Fruit fly (Drosophila melanogaster) whole organism, embryonic: Measurements from ENCODE around the gene CG4297.

Experiments
- Aef1 ChIP-seq: fragments of 200-800 bp; sonication (Bioruptor generic); IDR thresholded peaks from 3 replicates; pipeline ENCODE4 v1.3.6; 2022; ENCODE audit warnings: missing biosample characterization, missing genetic modification characterization
- Atf6 ChIP-seq: fragments of 200-800 bp; sonication (Bioruptor generic); IDR thresholded peaks from 2 replicates; pipeline ENCODE4 v1.3.6; 2022; ENCODE audit warnings: missing biosample characterization, missing genetic modification characterization
- Blimp-1 ChIP-seq: fragments of 200-800 bp; sonication (Bioruptor generic); optimal IDR thresholded peaks from 3 replicates; lab custom pipeline; 2018; ENCODE audit warnings: missing biosample characterization, missing genetic modification characterization, mild to moderate bottlenecking, moderate library complexity, missing genetic modification reagents
- Bteb2 ChIP-seq: fragments of 200-800 bp; sonication (Bioruptor generic); optimal IDR thresholded peaks from 2 replicates; lab custom pipeline; 2016; ENCODE audit warnings: missing biosample characterization, missing genetic modification characterization
- CG10267 ChIP-seq: fragments of 200-800 bp; sonication (Bioruptor generic); optimal IDR thresholded peaks from 2 replicates; lab custom pipeline; 2018; ENCODE audit warnings: missing biosample characterization, mild to moderate bottlenecking, missing genetic modification characterization, moderate library complexity
- CG10462 ChIP-seq: fragments of 200-800 bp; sonication (Bioruptor generic); optimal IDR thresholded peaks from 2 replicates; lab custom pipeline; 2016; ENCODE audit warnings: missing biosample characterization, missing genetic modification characterization
- CG12219 ChIP-seq: fragments of 200-800 bp; sonication (Bioruptor generic); optimal IDR thresholded peaks from 3 replicates; lab custom pipeline; 2018; ENCODE audit warnings: missing biosample characterization, mild to moderate bottlenecking, missing genetic modification characterization
- CG15011 ChIP-seq: fragments of 200-800 bp; sonication (Bioruptor generic); optimal IDR thresholded peaks from 3 replicates; lab custom pipeline; 2018; ENCODE audit warnings: missing biosample characterization, mild to moderate bottlenecking, missing genetic modification characterization
- CG16813 ChIP-seq: fragments of 200-800 bp; sonication (Bioruptor generic); IDR thresholded peaks from 3 replicates; pipeline ENCODE4 v1.3.6; 2022; ENCODE audit warnings: missing biosample characterization, missing genetic modification characterization; ENCODE audit not compliant: partially characterized antibody
- CG2678 ChIP-seq: fragments of 200-800 bp; sonication (Bioruptor generic); optimal IDR thresholded peaks from 3 replicates; lab custom pipeline; 2019; ENCODE audit warnings: missing biosample characterization, mild to moderate bottlenecking, missing genetic modification characterization, moderate library complexity
- CG31224 ChIP-seq: fragments of 200-800 bp; sonication (Bioruptor generic); IDR thresholded peaks from 2 replicates; pipeline ENCODE4 v1.3.6; 2022; ENCODE audit warnings: missing biosample characterization, missing genetic modification characterization
- CG31441 ChIP-seq: fragments of 200-800 bp; sonication (Bioruptor generic); IDR thresholded peaks from 2 replicates; pipeline ENCODE4 v1.3.6; 2022; ENCODE audit warnings: missing biosample characterization, missing genetic modification characterization
- CG32532 ChIP-seq: fragments of 200-800 bp; sonication (Bioruptor generic); IDR thresholded peaks from 2 replicates; pipeline ENCODE4 v1.3.6; 2022; ENCODE audit warnings: missing biosample characterization, missing genetic modification characterization
- CG33213 ChIP-seq: fragments of 200-800 bp; sonication (Bioruptor generic); optimal IDR thresholded peaks from 3 replicates; lab custom pipeline; 2016; ENCODE audit warnings: missing biosample characterization, missing genetic modification characterization
- CG4328 ChIP-seq: fragments of 200-800 bp; sonication (Bioruptor generic); optimal IDR thresholded peaks from 3 replicates; lab custom pipeline; 2017; ENCODE audit warnings: missing biosample characterization, missing genetic modification reagents, missing genetic modification characterization
- CG4404 ChIP-seq: fragments of 200-800 bp; sonication (Bioruptor generic); IDR thresholded peaks from 2 replicates; pipeline ENCODE4 v1.3.6; 2022; ENCODE audit warnings: missing biosample characterization, missing genetic modification characterization
- CG5953 ChIP-seq: fragments of 200-800 bp; sonication (Bioruptor generic); IDR thresholded peaks from 2 replicates; pipeline ENCODE4 v1.3.6; 2022; ENCODE audit warnings: missing biosample characterization, missing genetic modification characterization
- CG6765 ChIP-seq: fragments of 200-800 bp; sonication (Bioruptor generic); optimal IDR thresholded peaks from 3 replicates; lab custom pipeline; 2017; ENCODE audit warnings: missing biosample characterization, mild to moderate bottlenecking, missing genetic modification characterization
- CG8359 ChIP-seq: fragments of 200-800 bp; sonication (Bioruptor generic); optimal IDR thresholded peaks from 2 replicates; lab custom pipeline; 2017; ENCODE audit warnings: missing biosample characterization, mild to moderate bottlenecking, missing genetic modification characterization, borderline replicate concordance
- CG9215 ChIP-seq: fragments of 200-800 bp; sonication (Bioruptor generic); IDR thresholded peaks from 2 replicates; pipeline ENCODE4 v1.3.6; 2022; ENCODE audit warnings: missing biosample characterization, missing genetic modification characterization
- Camta ChIP-seq: fragments of 200-800 bp; sonication (Bioruptor generic); optimal IDR thresholded peaks from 2 replicates; lab custom pipeline; 2016; ENCODE audit warnings: missing biosample characterization, missing genetic modification characterization
- Dp ChIP-seq: fragments of 200-800 bp; sonication (Bioruptor generic); optimal IDR thresholded peaks from 2 replicates; lab custom pipeline; 2018; ENCODE audit warnings: missing biosample characterization, mild to moderate bottlenecking, missing genetic modification characterization, moderate library complexity
- Lpt ChIP-seq: fragments of >200 bp; optimal IDR thresholded peaks from 2 replicates; lab custom pipeline; 2018; ENCODE audit warnings: missing biosample characterization, missing genetic modification characterization
- Mad ChIP-seq: fragments of 200-800 bp; sonication (Bioruptor generic); optimal IDR thresholded peaks from 2 replicates; lab custom pipeline; 2016; ENCODE audit warnings: missing biosample characterization, missing genetic modification characterization
- Optix ChIP-seq: fragments of 200-800 bp; sonication (Bioruptor generic); IDR thresholded peaks from 3 replicates; pipeline ENCODE4 v1.3.6; 2022; ENCODE audit warnings: missing biosample characterization, missing genetic modification characterization
- Pdp1 ChIP-seq, 2 experiments: fragments of 200-800 bp; sonication (Bioruptor generic); optimal IDR thresholded peaks; 3 replicates each; lab custom pipeline; 2016; ENCODE audit warnings: missing biosample characterization in 2 of 2, missing genetic modification characterization in 2 of 2, mild to moderate bottlenecking in 1 of 2, moderate library complexity in 1 of 2
- Sox100B ChIP-seq: fragments of 200-800 bp; sonication (Bioruptor generic); optimal IDR thresholded peaks from 3 replicates; lab custom pipeline; 2018; ENCODE audit warnings: missing biosample characterization, mild to moderate bottlenecking, missing genetic modification characterization
- Xrp1 ChIP-seq: fragments of 200-800 bp; sonication (Bioruptor generic); IDR thresholded peaks from 2 replicates; pipeline ENCODE4 v1.3.6; 2022; ENCODE audit warnings: missing biosample characterization, missing genetic modification characterization
- YL-1 ChIP-seq: fragments of 200-800 bp; sonication (Bioruptor generic); optimal IDR thresholded peaks from 3 replicates; lab custom pipeline; 2017; ENCODE audit warnings: missing biosample characterization, mild to moderate bottlenecking, missing genetic modification characterization
- bab2 ChIP-seq: fragments of 200-800 bp; sonication (Bioruptor generic); optimal IDR thresholded peaks from 2 replicates; lab custom pipeline; 2016; ENCODE audit warnings: missing biosample characterization, missing genetic modification characterization
- bcd ChIP-seq: fragments of 200-800 bp; sonication (Bioruptor generic); optimal IDR thresholded peaks from 2 replicates; lab custom pipeline; 2017; ENCODE audit warnings: missing biosample characterization, mild to moderate bottlenecking, missing genetic modification characterization
- chm ChIP-seq: fragments of 200-800 bp; sonication (Bioruptor generic); IDR thresholded peaks from 2 replicates; pipeline ENCODE4 v1.3.6; 2022; ENCODE audit warnings: missing biosample characterization, missing genetic modification characterization
- dm ChIP-seq: fragments of 200-800 bp; sonication (Bioruptor generic); optimal IDR thresholded peaks from 3 replicates; lab custom pipeline; 2016; ENCODE audit warnings: missing biosample characterization, missing genetic modification characterization
- dmrt99B ChIP-seq: fragments of 200-800 bp; sonication (Bioruptor generic); optimal IDR thresholded peaks from 2 replicates; lab custom pipeline; 2018; ENCODE audit warnings: missing biosample characterization, mild to moderate bottlenecking, missing genetic modification characterization, moderate library complexity
- ems ChIP-seq: fragments of 200-800 bp; sonication (Bioruptor generic); optimal IDR thresholded peaks from 3 replicates; lab custom pipeline; 2016; ENCODE audit warnings: missing biosample characterization, missing genetic modification characterization
- en ChIP-seq: fragments of 200-800 bp; sonication (Bioruptor generic); optimal IDR thresholded peaks from 2 replicates; lab custom pipeline; 2016; ENCODE audit warnings: missing biosample characterization, missing genetic modification characterization
- exex ChIP-seq: fragments of 200-800 bp; sonication (Bioruptor generic); optimal IDR thresholded peaks from 4 replicates; lab custom pipeline; 2018; ENCODE audit warnings: missing biosample characterization, mild to moderate bottlenecking, missing genetic modification characterization, moderate library complexity
- fd64A ChIP-seq: fragments of 200-800 bp; sonication (Bioruptor generic); optimal IDR thresholded peaks from 3 replicates; lab custom pipeline; 2018; ENCODE audit warnings: missing biosample characterization, mild to moderate bottlenecking, missing genetic modification characterization
- h ChIP-seq: fragments of >200 bp; optimal IDR thresholded peaks from 2 replicates; lab custom pipeline; 2017
- klu ChIP-seq: fragments of 200-800 bp; sonication (Bioruptor generic); IDR thresholded peaks from 2 replicates; pipeline ENCODE4 v1.3.6; 2022; ENCODE audit warnings: missing biosample characterization, missing genetic modification characterization
- oc ChIP-seq: fragments of 200-800 bp; sonication (Bioruptor generic); optimal IDR thresholded peaks from 2 replicates; lab custom pipeline; 2018; ENCODE audit warnings: missing biosample characterization, mild to moderate bottlenecking, missing genetic modification characterization, moderate library complexity
- onecut ChIP-seq: fragments of 200-800 bp; sonication (Bioruptor generic); IDR thresholded peaks from 2 replicates; pipeline ENCODE4 v1.3.6; 2022; ENCODE audit warnings: missing biosample characterization, missing genetic modification characterization
- run ChIP-seq: fragments of 200-800 bp; sonication (Bioruptor generic); optimal IDR thresholded peaks from 3 replicates; lab custom pipeline; 2018; ENCODE audit warnings: missing biosample characterization, mild to moderate bottlenecking, missing genetic modification characterization
- schlank ChIP-seq: fragments of 200-800 bp; sonication (Bioruptor generic); optimal IDR thresholded peaks from 2 replicates; lab custom pipeline; 2018; ENCODE audit warnings: missing biosample characterization, mild to moderate bottlenecking, missing genetic modification characterization
- sens ChIP-seq: fragments of 200-800 bp; sonication (Bioruptor generic); peaks from one replicate; lab custom pipeline; 2016; ENCODE audit warnings: missing biosample characterization, missing genetic modification characterization
- sens-2 ChIP-seq: fragments of 200-800 bp; sonication (Bioruptor generic); IDR thresholded peaks from 2 replicates; pipeline ENCODE4 v1.3.6; 2022; ENCODE audit warnings: missing biosample characterization, missing genetic modification characterization
- trh ChIP-seq: fragments of 200-800 bp; sonication (Bioruptor generic); optimal IDR thresholded peaks from 2 replicates; lab custom pipeline; 2016; ENCODE audit warnings: missing biosample characterization, missing genetic modification characterization
- vnd ChIP-seq: fragments of 200-800 bp; sonication (Bioruptor generic); IDR thresholded peaks from 3 replicates; pipeline ENCODE4 v1.3.6; 2022; ENCODE audit warnings: missing biosample characterization, missing genetic modification characterization; ENCODE audit not compliant: partially characterized antibody
- zf30C ChIP-seq: fragments of 200-800 bp; sonication (Bioruptor generic); optimal IDR thresholded peaks from 3 replicates; lab custom pipeline; 2018; ENCODE audit warnings: missing biosample characterization, mild to moderate bottlenecking, missing genetic modification characterization

Gene CG4297

DNA sequence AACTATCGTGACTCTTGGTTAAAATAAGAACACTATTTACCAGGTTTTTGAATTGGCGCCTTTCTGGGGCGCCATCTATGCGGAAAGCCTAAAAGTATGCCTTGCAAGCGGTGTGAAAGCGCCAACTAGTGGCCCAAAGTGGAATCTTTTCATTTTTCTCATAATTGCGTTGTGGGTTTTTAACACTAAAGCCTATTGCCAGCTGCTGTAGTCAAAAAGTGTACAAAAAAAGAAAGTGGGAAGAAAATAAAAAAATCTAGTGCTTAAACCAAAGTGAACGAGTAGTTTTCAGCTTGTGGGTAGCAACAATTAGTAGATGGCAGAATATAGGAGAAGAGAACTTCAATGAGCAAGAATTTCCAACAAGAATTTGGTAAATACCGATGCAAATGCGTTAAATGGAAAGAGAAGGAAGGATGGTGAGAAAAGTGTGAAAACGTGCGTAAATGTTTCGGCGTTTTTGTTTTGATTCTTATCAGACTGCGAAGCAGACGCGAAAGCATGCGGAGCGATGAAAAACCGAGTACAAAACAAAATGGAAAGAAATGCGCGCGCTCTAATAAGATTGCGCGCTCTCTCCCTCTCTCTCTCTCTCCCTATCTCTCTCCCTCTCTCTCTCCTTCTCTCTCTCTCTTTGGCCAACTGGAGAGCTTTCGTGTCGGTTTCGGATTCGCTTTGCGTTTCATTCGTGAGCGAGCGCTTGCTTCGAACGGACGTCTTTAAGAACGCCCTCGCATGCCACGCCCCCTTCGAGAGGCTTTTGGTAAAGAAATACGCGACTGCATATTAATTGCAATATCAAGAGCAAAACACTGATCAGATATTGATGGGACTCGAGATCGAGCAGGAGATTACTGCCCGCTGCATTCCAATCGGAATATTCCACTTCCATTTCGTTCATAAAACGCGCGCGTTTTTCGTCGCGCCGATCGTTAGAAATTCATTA, 18.4 kb upstream of the CG4297 start (continued):
- TF ChIP-seq zf30C (no peak), en (GFP tag; lab: Kevin White, UChicago) (peak; percentile 5), run (no peak), CG9215 (GFP tag; lab: Robert Waterston, UW) (peak; percentile 60; the same call in 1 of the 2 replicates), Aef1 (GFP tag; lab: Robert Waterston, UW) (peak; percentile 70), CG31441 (GFP tag; lab: Robert Waterston, UW) (peak; percentile 24; the same call in 1 of the 2 replicates), bab2 (peak; percentile 84), fd64A (GFP tag; lab: Kevin White, UChicago) (peak; percentile 8), Xrp1 (GFP tag; lab: Robert Waterston, UW) (peak; percentile 56), CG10267 (tag; lab: Kevin White, UChicago) (peak; percentile 93), klu (peak; percentile 27; the same call in 1 of the 2 replicates), onecut (GFP tag; lab: Robert Waterston, UW) (peak; percentile 79), CG33213 (GFP tag; lab: Kevin White, UChicago) (peak; percentile 95), Mad (peak; percentile 59), schlank (tag; lab: Kevin White, UChicago) (peak; percentile 59), CG32532 (GFP tag; lab: Robert Waterston, UW) (peak; percentile 91), ems (GFP tag; lab: Kevin White, UChicago) (peak; percentile 56), CG8359 (GFP tag; lab: Kevin White, UChicago) (peak; percentile 99), CG12219 (GFP tag; lab: Kevin White, UChicago) (peak; percentile 54), Bteb2 (GFP tag; lab: Kevin White, UChicago) (no peak), CG5953 (GFP tag; lab: Robert Waterston, UW) (no peak), CG6765 (GFP tag; lab: Kevin White, UChicago) (peak; percentile 33), CG16813 (peak; percentile 30; the same call in 1 of the 3 replicates), Lpt (GFP tag; lab: Kevin White, UChicago) (no peak), Atf6 (GFP tag; lab: Robert Waterston, UW) (peak; percentile 75), CG2678 (tag; lab: Kevin White, UChicago) (no peak), exex (tag; lab: Kevin White, UChicago) (peak; percentile 78), chm (GFP tag; lab: Robert Waterston, UW) (peak; percentile 87), Sox100B (GFP tag; lab: Kevin White, UChicago) (no peak), Camta (GFP tag; lab: Kevin White, UChicago) (peak; percentile 64), h (no peak), dm (peak; percentile 67), vnd (GFP tag; lab: Robert Waterston, UW) (0 out of 3 replicates have a peak, but pooled peaks have one; percentile 27), CG10462 (GFP tag; lab: Kevin White, UChicago) (no peak), sens (peak; percentile 86), Blimp-1 (GFP tag; lab: Kevin White, UChicago) (peak; percentile 76), Pdp1 (GFP tag; optimal IDR thresholded peaks at IDR 0.05; lab: Kevin White, UChicago) (peak; percentile 68 to 73), CG31224 (GFP tag; lab: Robert Waterston, UW) (no peak), CG15011 (GFP tag; lab: Kevin White, UChicago) (no peak), dmrt99B (tag; lab: Kevin White, UChicago) (peak; percentile 47), bcd (GFP tag; lab: Kevin White, UChicago) (peak; percentile 74), trh (peak; percentile 52), CG4404 (peak; percentile 57), Optix (GFP tag; lab: Robert Waterston, UW) (peak; percentile 63; the same call in 2 of the 3 replicates), Dp (GFP tag; lab: Kevin White, UChicago) (peak; percentile 100), oc (peak; percentile 61), sens-2 (GFP tag; lab: Robert Waterston, UW) (no peak), YL-1 (GFP tag; lab: Kevin White, UChicago) (peak; percentile 58), CG4328 (GFP tag; lab: Kevin White, UChicago) (no peak)
